Worm (Caenorhabditis elegans) whole organism, L2 larva: ENCODE data around the gene pgam-5.

Experiments
- C34F6.9 ChIP-seq: fragments of 150-350 bp; optimal IDR thresholded peaks from 2 replicates; lab custom pipeline; 2014; ENCODE audit warnings: missing biosample characterization, missing genetic modification characterization
- F13H6.1 ChIP-seq: sonication (generic microtip); optimal IDR thresholded peaks from 2 replicates; lab custom pipeline; 2016; ENCODE audit warnings: missing genetic modification characterization, missing compliant biosample characterization
- R02D3.7 ChIP-seq: fragments of 150-350 bp; optimal IDR thresholded peaks from 2 replicates; lab custom pipeline; 2014; ENCODE audit warnings: missing biosample characterization, missing genetic modification characterization
- ZK546.5 ChIP-seq: sonication (generic microtip); optimal IDR thresholded peaks from 2 replicates; lab custom pipeline; 2017; ENCODE audit warnings: missing biosample characterization, missing genetic modification characterization
- aly-2 ChIP-seq: fragments of 150-350 bp; optimal IDR thresholded peaks from 2 replicates; lab custom pipeline; 2014; ENCODE audit warnings: missing biosample characterization, missing genetic modification characterization
- ama-1 ChIP-seq: fragments of 150-350 bp; optimal IDR thresholded peaks from 2 replicates; lab custom pipeline; 2018; ENCODE audit warnings: inconsistent platforms
- blmp-1 ChIP-seq: sonication (generic microtip); optimal IDR thresholded peaks from 2 replicates; lab custom pipeline; 2017; ENCODE audit warnings: missing genetic modification characterization, mild to moderate bottlenecking, missing compliant biosample characterization, antibody characterized with exemption, moderate library complexity; ENCODE audit not compliant: insufficient read depth
- ceh-16 ChIP-seq: fragments of 150-350 bp; optimal IDR thresholded peaks from 2 replicates; lab custom pipeline; 2014; ENCODE audit warnings: missing biosample characterization, missing genetic modification characterization
- crh-2 ChIP-seq: sonication (generic microtip); optimal IDR thresholded peaks from 2 replicates; lab custom pipeline; 2017; ENCODE audit warnings: missing biosample characterization, missing genetic modification characterization
- egl-27 ChIP-seq: sonication (generic microtip); optimal IDR thresholded peaks from 3 replicates; lab custom pipeline; 2017; ENCODE audit warnings: missing biosample characterization, missing genetic modification reagents, missing genetic modification characterization
- elt-1 ChIP-seq: fragments of 150-350 bp; optimal IDR thresholded peaks from 2 replicates; lab custom pipeline; 2014; ENCODE audit warnings: missing biosample characterization, missing genetic modification characterization
- elt-3 ChIP-seq: sonication (generic microtip); optimal IDR thresholded peaks from 2 replicates; lab custom pipeline; 2017; ENCODE audit warnings: missing biosample characterization, missing genetic modification characterization
- fos-1 ChIP-seq: fragments of 150-350 bp; optimal IDR thresholded peaks from 2 replicates; lab custom pipeline; 2014; ENCODE audit warnings: missing biosample characterization, missing genetic modification characterization
- gmeb-1 ChIP-seq: fragments of 150-350 bp; optimal IDR thresholded peaks from 2 replicates; lab custom pipeline; 2014; ENCODE audit warnings: missing biosample characterization, missing genetic modification characterization
- lin-11 ChIP-seq: fragments of 150-350 bp; sonication (generic microtip); optimal IDR thresholded peaks from 2 replicates; lab custom pipeline; 2014; ENCODE audit warnings: missing biosample characterization, missing genetic modification characterization, inconsistent platforms, mixed read lengths
- lin-13 ChIP-seq: fragments of 150-350 bp; optimal IDR thresholded peaks from 2 replicates; lab custom pipeline; 2014; ENCODE audit warnings: missing biosample characterization, missing genetic modification reagents, missing genetic modification characterization
- lin-39 ChIP-seq: fragments of 150-350 bp; optimal IDR thresholded peaks from 2 replicates; lab custom pipeline; 2014; ENCODE audit warnings: missing biosample characterization, missing genetic modification reagents, missing genetic modification characterization
- lsy-2 ChIP-seq, 2 experiments: fragments of 150-350 bp in 1 of 2; sonication (generic microtip) in 1 of 2; optimal IDR thresholded peaks; 2 replicates each; lab custom pipeline; 2014 to 2017; ENCODE audit warnings: missing biosample characterization in 2 of 2, missing genetic modification characterization in 2 of 2
- mbf-1 ChIP-seq: sonication (generic microtip); optimal IDR thresholded peaks from 2 replicates; lab custom pipeline; 2017; ENCODE audit warnings: missing biosample characterization, missing genetic modification characterization
- nhr-10 ChIP-seq: sonication (generic microtip); optimal IDR thresholded peaks from 2 replicates; lab custom pipeline; 2017; ENCODE audit warnings: missing biosample characterization, missing genetic modification characterization
- nhr-11 ChIP-seq: fragments of 150-350 bp; optimal IDR thresholded peaks from 2 replicates; lab custom pipeline; 2014; ENCODE audit warnings: missing biosample characterization, missing genetic modification characterization
- nhr-12 ChIP-seq: fragments of 150-350 bp; optimal IDR thresholded peaks from 2 replicates; lab custom pipeline; 2014; ENCODE audit warnings: missing biosample characterization, missing genetic modification characterization
- nhr-129 ChIP-seq: fragments of 150-350 bp; optimal IDR thresholded peaks from 2 replicates; lab custom pipeline; 2014; ENCODE audit warnings: missing biosample characterization, missing genetic modification characterization
- nhr-21 ChIP-seq: fragments of 150-350 bp; optimal IDR thresholded peaks from 2 replicates; lab custom pipeline; 2014; ENCODE audit warnings: missing biosample characterization, missing genetic modification characterization
- nhr-23 ChIP-seq: fragments of 150-350 bp; optimal IDR thresholded peaks from 2 replicates; lab custom pipeline; 2014; ENCODE audit warnings: missing biosample characterization, missing genetic modification reagents, missing genetic modification characterization
- nhr-237 ChIP-seq: fragments of 150-350 bp; optimal IDR thresholded peaks from 2 replicates; lab custom pipeline; 2014; ENCODE audit warnings: missing biosample characterization, missing genetic modification characterization
- nhr-25 ChIP-seq: fragments of 150-350 bp; sonication (generic microtip); optimal IDR thresholded peaks from 3 replicates; lab custom pipeline; 2014; ENCODE audit warnings: missing biosample characterization, missing genetic modification characterization
- nhr-6 ChIP-seq: fragments of 150-350 bp; optimal IDR thresholded peaks from 2 replicates; lab custom pipeline; 2014; ENCODE audit warnings: missing biosample characterization, missing genetic modification characterization
- nhr-77 ChIP-seq: fragments of 150-350 bp; optimal IDR thresholded peaks from 2 replicates; lab custom pipeline; 2014; ENCODE audit warnings: missing biosample characterization, missing genetic modification characterization
- peb-1 ChIP-seq: fragments of 150-350 bp; optimal IDR thresholded peaks from 2 replicates; lab custom pipeline; 2014; ENCODE audit warnings: missing biosample characterization, missing genetic modification characterization
- skn-1 ChIP-seq: sonication (generic microtip); optimal IDR thresholded peaks from 2 replicates; lab custom pipeline; 2017; ENCODE audit warnings: missing biosample characterization, missing genetic modification characterization
- sma-3 ChIP-seq: sonication (generic microtip); optimal IDR thresholded peaks from 2 replicates; lab custom pipeline; 2016; ENCODE audit warnings: missing genetic modification reagents, missing genetic modification characterization, missing compliant biosample characterization
- snpc-4 ChIP-seq: fragments of 150-350 bp; optimal IDR thresholded peaks from 2 replicates; lab custom pipeline; 2014; ENCODE audit warnings: missing biosample characterization, missing genetic modification characterization
- unc-39 ChIP-seq: fragments of 150-350 bp; optimal IDR thresholded peaks from 2 replicates; lab custom pipeline; 2014; ENCODE audit warnings: missing biosample characterization, missing genetic modification characterization
- unc-55 ChIP-seq: fragments of 150-350 bp; sonication (generic microtip); optimal IDR thresholded peaks from 3 replicates; lab custom pipeline; 2014; ENCODE audit warnings: missing biosample characterization, missing genetic modification reagents, missing genetic modification characterization
- unc-62 ChIP-seq: fragments of 150-350 bp; optimal IDR thresholded peaks from 2 replicates; lab custom pipeline; 2014; ENCODE audit warnings: missing biosample characterization, missing genetic modification reagents, missing genetic modification characterization
- zag-1 ChIP-seq: fragments of 150-350 bp; optimal IDR thresholded peaks from 2 replicates; lab custom pipeline; 2014; ENCODE audit warnings: missing biosample characterization, missing genetic modification characterization
- ztf-1 ChIP-seq: fragments of 200-800 bp; sonication (Bioruptor generic); conservative IDR thresholded peaks from 2 replicates; pipeline ENCODE4 v1.3.6; 2022; ENCODE audit warnings: missing genetic modification characterization, missing compliant biosample characterization
- ztf-11 ChIP-seq: sonication (generic microtip); optimal IDR thresholded peaks from 2 replicates; lab custom pipeline; 2017; ENCODE audit warnings: missing biosample characterization, missing genetic modification characterization

The pgam-5 gene

ce11 chrII:7570305-7570704 lies 28.2 kb downstream of the pgam-5 start, which contains the start of gene F35D2.3:
F35D2.3 (plus strand) TSS chrII:7570605.
- TF ChIP-seq crh-2 (tag; lab: Kevin White, UChicago) (no peak), nhr-11 (tag; lab: Kevin White, UChicago) (no peak), zag-1 (no peak), nhr-6 (tag; lab: Kevin White, UChicago) (no peak), unc-62 (GFP tag; lab: Kevin White, UChicago) (no peak), nhr-129 (tag; lab: Kevin White, UChicago) (no peak), elt-3 (tag; lab: Kevin White, UChicago) (no peak), nhr-23 (tag; lab: Kevin White, UChicago) (no peak), lin-39 (tag; lab: Kevin White, UChicago) (no peak), blmp-1 (no peak), elt-1 (tag; lab: Kevin White, UChicago) (no peak), unc-39 (tag; lab: Kevin White, UChicago) (no peak), peb-1 (no peak), ama-1 (lab: Kevin White, UChicago) (no peak), lin-11 (no peak)

DNA sequence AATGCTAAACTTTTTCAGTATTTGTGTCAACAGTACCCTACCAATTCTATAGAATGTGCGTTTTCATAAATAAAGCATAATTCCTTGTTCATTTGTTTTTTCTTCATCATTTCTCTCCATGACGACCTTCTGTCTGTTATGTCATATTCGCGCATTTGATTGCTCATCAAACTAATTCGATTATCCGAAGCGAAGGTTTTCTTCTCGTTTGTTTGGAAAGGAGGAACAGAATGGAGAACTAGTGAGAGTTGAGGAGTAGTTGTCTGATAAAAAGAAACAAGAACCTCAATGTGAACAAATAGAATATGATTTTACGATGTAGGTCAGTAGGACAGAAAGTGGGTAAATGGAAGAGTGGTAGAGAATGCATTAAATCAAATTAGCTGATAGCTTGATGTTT lies 35.9 kb downstream of the pgam-5 start:
- TF ChIP-seq peb-1 (no peak), sma-3 (no peak), ztf-11 (tag; lab: Kevin White, UChicago) (no peak), egl-27 (tag; lab: Kevin White, UChicago) (no peak), nhr-23 (tag; lab: Kevin White, UChicago) (no peak), skn-1 (tag; lab: Kevin White, UChicago) (no peak), ama-1 (lab: Kevin White, UChicago) (no peak), C34F6.9 (tag; lab: Kevin White, UChicago) (no peak), fos-1 (no peak), nhr-6 (tag; lab: Kevin White, UChicago) (no peak), nhr-10 (no peak), lin-11 (no peak), nhr-77 (no peak), unc-55 (GFP tag; lab: Kevin White, UChicago) (no peak), blmp-1 (no peak), unc-39 (tag; lab: Kevin White, UChicago) (no peak)

ce11 chrII:7561494-7561893 lies 37.1 kb downstream of the pgam-5 start, which contains the start of the genes ZK1290.11 and ZK1290.1:
ZK1290.11 (minus strand) TSS chrII:7561594.
ZK1290.1 (plus strand) TSS chrII:7561764.
- TF ChIP-seq unc-55 (GFP tag; lab: Kevin White, UChicago), result no peak
- no peak for TF ChIP-seq R02D3.7 (tag; lab: Kevin White, UChicago)
- no peak for TF ChIP-seq lin-11

- TF ChIP-seq unc-62 (GFP tag; lab: Kevin White, UChicago) (no peak), fos-1 (no peak), nhr-25 (tag; lab: Kevin White, UChicago) (no peak), F13H6.1 (tag; lab: Kevin White, UChicago) (no peak), nhr-23 (tag; lab: Kevin White, UChicago) (no peak), nhr-12 (tag; lab: Kevin White, UChicago) (no peak), aly-2 (tag; lab: Kevin White, UChicago) (no peak), ZK546.5 (tag; lab: Kevin White, UChicago) (no peak), zag-1 (no peak), ama-1 (lab: Kevin White, UChicago) (no peak), C34F6.9 (tag; lab: Kevin White, UChicago) (no peak), ztf-1 (GFP tag; lab: Robert Waterston, UW) (no peak), blmp-1 (no peak), peb-1 (no peak), nhr-77 (no peak), nhr-129 (tag; lab: Kevin White, UChicago) (no peak), lin-13 (GFP tag; lab: Kevin White, UChicago) (no peak), nhr-10 (no peak)
These were observed 37.7 kb downstream of the pgam-5 start for ce11 chrII:7560844-7561243.

DNA sequence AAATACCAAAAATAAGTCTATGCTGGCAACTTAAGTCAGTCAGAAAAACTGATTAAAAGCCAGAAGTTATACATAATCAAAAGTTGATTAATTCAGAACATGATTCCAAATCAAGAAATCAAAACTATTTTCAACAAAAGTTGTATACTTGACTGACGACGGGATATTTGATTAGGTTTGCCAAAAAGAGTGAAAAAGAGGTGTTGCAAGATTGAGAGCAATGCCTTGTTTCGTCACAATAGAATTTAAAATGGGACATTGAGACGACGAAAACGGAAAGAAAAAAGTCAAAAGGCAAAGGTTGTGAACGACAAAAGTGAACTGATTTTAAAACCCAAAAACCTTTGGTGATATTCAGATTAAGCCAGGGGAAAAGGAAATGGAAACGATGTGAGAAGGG lies 39.7 kb downstream of the pgam-5 start:
- TF ChIP-seq lsy-2 (tag; optimal IDR thresholded peaks at IDR 0.05; lab: Kevin White, UChicago) (no peak), snpc-4 (tag; lab: Kevin White, UChicago) (no peak), mbf-1 (tag; lab: Kevin White, UChicago) (no peak), lin-39 (tag; lab: Kevin White, UChicago) (no peak), nhr-21 (tag; lab: Kevin White, UChicago) (no peak), unc-39 (tag; lab: Kevin White, UChicago) (no peak), ZK546.5 (tag; lab: Kevin White, UChicago) (no peak), gmeb-1 (tag; lab: Kevin White, UChicago) (no peak), nhr-6 (tag; lab: Kevin White, UChicago) (no peak), nhr-10 (no peak), skn-1 (tag; lab: Kevin White, UChicago) (no peak), nhr-237 (tag; lab: Kevin White, UChicago) (no peak), ceh-16 (tag; lab: Kevin White, UChicago) (no peak)
